Worm (Caenorhabditis elegans): Measurements from ENCODE around the gene lurp-3.
A peak's percentile ranks its signal among the peaks of the same experiment; 100 is the strongest.

Gene lurp-3

ce11 chrV:13497322-13497847 is 41.8 kb downstream of the lurp-3 start, which contains the start of the genes eea-1 and gut-2:
TSS of gene eea-1 (minus strand) at chrV:13497372.
TSS of gene gut-2 (plus strand) at chrV:13497690.
- no peak for TF ChIP-seq ceh-83 (GFP tag; optimal IDR thresholded peaks at IDR 0.05)
- no peak for TF ChIP-seq ceh-39 (tag; optimal IDR thresholded peaks at IDR 0.05)
- TF ChIP-seq lsy-2 (tag; optimal IDR thresholded peaks at IDR 0.05): peak; percentile 22
- TF ChIP-seq mls-2 (tag; optimal IDR thresholded peaks at IDR 0.05): no peak
- no peak for TF ChIP-seq ztf-11 (tag; optimal IDR thresholded peaks at IDR 0.05)
- peak; percentile 90 for TF ChIP-seq ces-1 (GFP tag; optimal IDR thresholded peaks at IDR 0.05)
- peak; percentile 25 for TF ChIP-seq nhr-237 (tag; optimal IDR thresholded peaks at IDR 0.05)
- TF ChIP-seq pha-4 (tag; optimal IDR thresholded peaks at IDR 0.05): peak; percentile 60
- TF ChIP-seq elt-1 (tag; optimal IDR thresholded peaks at IDR 0.05; ENCODE audit: borderline replicate concordance, insufficient read depth): no peak
- TF ChIP-seq mep-1 (tag; optimal IDR thresholded peaks at IDR 0.05): peak; percentile 73

- no peak for TF ChIP-seq nhr-237 (tag; optimal IDR thresholded peaks at IDR 0.05)
Measured at ce11 chrV:13499227-13499626, 43.7 kb downstream of the lurp-3 start.

- no peak for TF ChIP-seq ceh-43 (GFP tag; optimal IDR thresholded peaks at IDR 0.05)
- no peak for TF ChIP-seq zip-8 (tag; optimal IDR thresholded peaks at IDR 0.05)
- no peak for TF ChIP-seq unc-62 (GFP tag; optimal IDR thresholded peaks at IDR 0.05)
- no peak for TF ChIP-seq drap-1 (GFP tag; optimal IDR thresholded peaks at IDR 0.05)
- no peak for TF ChIP-seq ces-1 (GFP tag; optimal IDR thresholded peaks at IDR 0.05)
- no peak for TF ChIP-seq bed-3 (GFP tag; optimal IDR thresholded peaks at IDR 0.05)
- no peak for TF ChIP-seq snpc-4 (tag; optimal IDR thresholded peaks at IDR 0.05)
- TF ChIP-seq elt-1 (tag; optimal IDR thresholded peaks at IDR 0.05; ENCODE audit: borderline replicate concordance, insufficient read depth): no peak
- no peak for TF ChIP-seq nhr-76 (tag; optimal IDR thresholded peaks at IDR 0.05)
- TF ChIP-seq mep-1 (tag; optimal IDR thresholded peaks at IDR 0.05): no peak
Measured at ce11 chrV:13506321-13506720, 50.8 kb downstream of the lurp-3 start, which contains the start of gene R11G10.4. TSS of gene R11G10.4 (plus strand) at chrV:13506621.
